Fruit fly (Drosophila melanogaster) whole organism, embryonic: ENCODE results near the gene Cul2.

Source experiments
- Atf-2 ChIP-seq: fragments of 200-800 bp; sonication (Bioruptor generic); optimal IDR thresholded peaks from 2 replicates; lab custom pipeline; 2016; ENCODE audit warnings: missing biosample characterization, missing genetic modification characterization
- CG10274 ChIP-seq: fragments of 200-800 bp; sonication (Bioruptor generic); optimal IDR thresholded peaks from 3 replicates; lab custom pipeline; 2017; ENCODE audit warnings: missing biosample characterization, mild to moderate bottlenecking, missing genetic modification characterization
- CG10654 ChIP-seq: fragments of 200-800 bp; sonication (Bioruptor generic); optimal IDR thresholded peaks from 2 replicates; lab custom pipeline; 2016; ENCODE audit warnings: missing biosample characterization, missing genetic modification characterization
- CG11093 ChIP-seq: fragments of 200-800 bp; sonication (Bioruptor generic); IDR thresholded peaks from 3 replicates; pipeline ENCODE4 v1.3.6; 2022; ENCODE audit warnings: missing biosample characterization, missing genetic modification characterization
- CG11560 ChIP-seq: fragments of 200-800 bp; sonication (Bioruptor generic); IDR thresholded peaks from 3 replicates; pipeline ENCODE4 v1.3.6; 2022; ENCODE audit warnings: missing biosample characterization, missing genetic modification characterization
- CG11696 ChIP-seq: fragments of 200-800 bp; sonication (Bioruptor generic); IDR thresholded peaks from 2 replicates; pipeline ENCODE4 v1.3.6; 2022; ENCODE audit warnings: missing biosample characterization, missing genetic modification characterization
- CG11723 ChIP-seq: fragments of 200-800 bp; sonication (Bioruptor generic); optimal IDR thresholded peaks from 2 replicates; lab custom pipeline; 2017; ENCODE audit warnings: missing biosample characterization, mild to moderate bottlenecking, missing genetic modification characterization
- CG12104 ChIP-seq: fragments of 200-800 bp; sonication (Bioruptor generic); optimal IDR thresholded peaks from 3 replicates; lab custom pipeline; 2016; ENCODE audit warnings: missing biosample characterization, missing genetic modification characterization
- CG13123 ChIP-seq: fragments of 200-800 bp; sonication (Bioruptor generic); optimal IDR thresholded peaks from 2 replicates; lab custom pipeline; 2016; ENCODE audit warnings: missing biosample characterization, missing genetic modification characterization
- CG14860 ChIP-seq: fragments of 200-800 bp; sonication (Bioruptor generic); IDR thresholded peaks from 3 replicates; pipeline ENCODE4 v1.3.6; 2022; ENCODE audit warnings: missing biosample characterization, missing genetic modification characterization; ENCODE audit not compliant: partially characterized antibody
- CG15479 ChIP-seq: fragments of 200-800 bp; sonication (Bioruptor generic); optimal IDR thresholded peaks from 3 replicates; lab custom pipeline; 2019; ENCODE audit warnings: missing biosample characterization, mild to moderate bottlenecking, missing genetic modification characterization, moderate library complexity
- CG1647 ChIP-seq: fragments of 200-800 bp; sonication (Bioruptor generic); optimal IDR thresholded peaks from 3 replicates; lab custom pipeline; 2016; ENCODE audit warnings: missing biosample characterization, missing genetic modification characterization
- CG2199 ChIP-seq: fragments of 200-800 bp; sonication (Bioruptor generic); IDR thresholded peaks from 3 replicates; pipeline ENCODE4 v1.3.6; 2022; ENCODE audit warnings: missing biosample characterization, missing genetic modification characterization
- CG2202 ChIP-seq: fragments of 200-800 bp; sonication (Bioruptor generic); optimal IDR thresholded peaks from 2 replicates; lab custom pipeline; 2018; ENCODE audit warnings: missing biosample characterization, mild to moderate bottlenecking, missing genetic modification characterization
- CG2678 ChIP-seq: fragments of 200-800 bp; sonication (Bioruptor generic); optimal IDR thresholded peaks from 3 replicates; lab custom pipeline; 2019; ENCODE audit warnings: missing biosample characterization, mild to moderate bottlenecking, missing genetic modification characterization, moderate library complexity
- CG30403 ChIP-seq: fragments of 200-800 bp; sonication (Bioruptor generic); optimal IDR thresholded peaks from 3 replicates; lab custom pipeline; 2016; ENCODE audit warnings: missing biosample characterization, missing genetic modification characterization
- CG3726 ChIP-seq: fragments of 200-800 bp; sonication (Bioruptor generic); IDR thresholded peaks from 3 replicates; pipeline ENCODE4, ENCODE4 v1.3.6; 2022; ENCODE audit warnings: missing biosample characterization, missing genetic modification characterization
- CG4424 ChIP-seq: fragments of 200-800 bp; sonication (Bioruptor generic); optimal IDR thresholded peaks from 3 replicates; lab custom pipeline; 2016; ENCODE audit warnings: missing biosample characterization, missing genetic modification characterization
- CG4854 ChIP-seq: fragments of 200-800 bp; sonication (Bioruptor generic); optimal IDR thresholded peaks from 2 replicates; lab custom pipeline; 2016; ENCODE audit warnings: missing biosample characterization, missing genetic modification characterization, inconsistent platforms
- CG7372 ChIP-seq: fragments of 200-800 bp; sonication (Bioruptor generic); IDR thresholded peaks from 2 replicates; pipeline ENCODE4 v1.3.6; 2022; ENCODE audit warnings: missing biosample characterization, missing genetic modification characterization
- CG7987 ChIP-seq: fragments of 200-800 bp; sonication (Bioruptor generic); optimal IDR thresholded peaks from 2 replicates; lab custom pipeline; 2018; ENCODE audit warnings: missing biosample characterization, mild to moderate bottlenecking, missing genetic modification characterization, moderate library complexity
- CG8388 ChIP-seq: fragments of 200-800 bp; sonication (Bioruptor generic); optimal IDR thresholded peaks from 2 replicates; lab custom pipeline; 2019; ENCODE audit warnings: missing biosample characterization, mild to moderate bottlenecking, missing genetic modification characterization, moderate library complexity
- Drgx ChIP-seq: fragments of 200-800 bp; sonication (Bioruptor generic); IDR thresholded peaks from 2 replicates; pipeline ENCODE4 v1.3.6; 2022; ENCODE audit warnings: missing biosample characterization, missing genetic modification characterization
- Ets65A ChIP-seq: fragments of 200-800 bp; sonication (Bioruptor generic); peaks from one replicate; lab custom pipeline; 2016; ENCODE audit warnings: missing biosample characterization, missing genetic modification characterization
- Hsf ChIP-seq: fragments of 200-800 bp; sonication (Bioruptor generic); optimal IDR thresholded peaks from 3 replicates; lab custom pipeline; 2016; ENCODE audit warnings: missing biosample characterization, missing genetic modification characterization
- Lhr ChIP-seq: fragments of 200-800 bp; sonication (Bioruptor generic); optimal IDR thresholded peaks from 3 replicates; lab custom pipeline; 2017; ENCODE audit warnings: mild to moderate bottlenecking, missing biosample characterization, missing genetic modification reagents, missing genetic modification characterization
- Med ChIP-seq: fragments of 200-800 bp; sonication (Bioruptor generic); peaks from one replicate; lab custom pipeline; 2016; ENCODE audit warnings: missing biosample characterization, missing genetic modification characterization, mild to moderate bottlenecking, inconsistent platforms, moderate library complexity
- Opbp ChIP-seq: fragments of 200-800 bp; sonication (Bioruptor generic); IDR thresholded peaks from 3 replicates; pipeline ENCODE4 v1.3.6; 2022; ENCODE audit warnings: missing biosample characterization, missing genetic modification characterization; ENCODE audit not compliant: partially characterized antibody
- Pdp1 ChIP-seq, 2 experiments: fragments of 200-800 bp; sonication (Bioruptor generic); optimal IDR thresholded peaks; 3 replicates each; lab custom pipeline; 2016; ENCODE audit warnings: missing biosample characterization in 2 of 2, missing genetic modification characterization in 2 of 2, mild to moderate bottlenecking in 1 of 2, moderate library complexity in 1 of 2
- ac ChIP-seq: fragments of 200-800 bp; sonication (Bioruptor generic); optimal IDR thresholded peaks from 3 replicates; lab custom pipeline; 2017; ENCODE audit warnings: missing biosample characterization, mild to moderate bottlenecking, missing genetic modification characterization
- ase ChIP-seq: fragments of 200-800 bp; sonication (Bioruptor generic); IDR thresholded peaks from 3 replicates; pipeline ENCODE4 v1.3.6; 2022; ENCODE audit warnings: missing biosample characterization, missing genetic modification characterization
- br ChIP-seq: fragments of >200 bp; optimal IDR thresholded peaks from 2 replicates; lab custom pipeline; 2017
- cas ChIP-seq: fragments of 200-800 bp; sonication (Bioruptor generic); IDR thresholded peaks from 2 replicates; pipeline ENCODE4 v1.3.6; 2022; ENCODE audit warnings: missing biosample characterization, missing genetic modification characterization
- chn ChIP-seq: fragments of 200-800 bp; sonication (Bioruptor generic); optimal IDR thresholded peaks from 2 replicates; lab custom pipeline; 2016; ENCODE audit warnings: missing biosample characterization, missing genetic modification characterization
- en ChIP-seq: fragments of 200-800 bp; sonication (Bioruptor generic); optimal IDR thresholded peaks from 2 replicates; lab custom pipeline; 2016; ENCODE audit warnings: missing biosample characterization, missing genetic modification characterization
- hb ChIP-seq: fragments of 200-800 bp; sonication (Bioruptor generic); IDR thresholded peaks from 3 replicates; pipeline ENCODE4 v1.3.6; 2022; ENCODE audit warnings: missing biosample characterization, missing genetic modification characterization; ENCODE audit not compliant: partially characterized antibody
- jigr1 ChIP-seq: fragments of 200-800 bp; sonication (Bioruptor generic); IDR thresholded peaks from 3 replicates; pipeline ENCODE4 v1.3.6; 2022; ENCODE audit warnings: missing biosample characterization, missing genetic modification characterization
- knrl ChIP-seq: fragments of 200-800 bp; sonication (Bioruptor generic); IDR thresholded peaks from 3 replicates; pipeline ENCODE4 v1.3.6; 2022; ENCODE audit warnings: missing biosample characterization, missing genetic modification characterization; ENCODE audit not compliant: partially characterized antibody
- lov ChIP-seq, 2 experiments: fragments of 200-800 bp in 1 of 2; fragments of >200 bp in 1 of 2; sonication (Bioruptor generic) in 1 of 2; IDR thresholded peaks in 1 of 2; optimal IDR thresholded peaks in 1 of 2; 2 replicates in 1 of 2; 3 replicates in 1 of 2; pipeline versions ENCODE4 v1.3.6 to Lab custom; 2017 to 2022; ENCODE audit warnings: missing biosample characterization in 1 of 2, missing genetic modification characterization in 1 of 2
- maf-S ChIP-seq: fragments of 200-800 bp; sonication (Bioruptor generic); optimal IDR thresholded peaks from 2 replicates; lab custom pipeline; 2016; ENCODE audit warnings: missing biosample characterization, missing genetic modification characterization
- oc ChIP-seq: fragments of 200-800 bp; sonication (Bioruptor generic); optimal IDR thresholded peaks from 2 replicates; lab custom pipeline; 2018; ENCODE audit warnings: missing biosample characterization, mild to moderate bottlenecking, missing genetic modification characterization, moderate library complexity
- pb ChIP-seq: fragments of 200-800 bp; sonication (Bioruptor generic); optimal IDR thresholded peaks from 3 replicates; lab custom pipeline; 2016; ENCODE audit warnings: missing biosample characterization, missing genetic modification characterization
- pros ChIP-seq: fragments of 200-800 bp; sonication (Bioruptor generic); optimal IDR thresholded peaks from 3 replicates; lab custom pipeline; 2019; ENCODE audit warnings: missing biosample characterization, mild to moderate bottlenecking, missing genetic modification characterization, moderate library complexity
- rib ChIP-seq: fragments of 200-800 bp; sonication (Bioruptor generic); IDR thresholded peaks from 2 replicates; pipeline ENCODE4 v1.3.6; 2022; ENCODE audit warnings: missing biosample characterization, missing genetic modification characterization
- sd ChIP-seq: fragments of 200-800 bp; sonication (Bioruptor generic); optimal IDR thresholded peaks from 3 replicates; lab custom pipeline; 2018; ENCODE audit warnings: missing biosample characterization, mild to moderate bottlenecking, missing genetic modification characterization, moderate library complexity
- tgo ChIP-seq: fragments of 200-800 bp; sonication (Bioruptor generic); IDR thresholded peaks from 3 replicates; pipeline ENCODE4 v1.3.6; 2022; ENCODE audit warnings: missing biosample characterization, missing genetic modification characterization
- ttk ChIP-seq: fragments of 200-800 bp; sonication (Bioruptor generic); IDR thresholded peaks from 2 replicates; pipeline ENCODE4 v2.1.2; 2022; ENCODE audit warnings: missing biosample characterization, missing genetic modification characterization
- tup ChIP-seq: fragments of 200-800 bp; sonication (Bioruptor generic); optimal IDR thresholded peaks from 2 replicates; lab custom pipeline; 2016; ENCODE audit warnings: missing biosample characterization, mild to moderate bottlenecking, missing genetic modification characterization, moderate library complexity
- vnd ChIP-seq: fragments of 200-800 bp; sonication (Bioruptor generic); IDR thresholded peaks from 3 replicates; pipeline ENCODE4 v1.3.6; 2022; ENCODE audit warnings: missing biosample characterization, missing genetic modification characterization; ENCODE audit not compliant: partially characterized antibody

Cul2 gene

DNA sequence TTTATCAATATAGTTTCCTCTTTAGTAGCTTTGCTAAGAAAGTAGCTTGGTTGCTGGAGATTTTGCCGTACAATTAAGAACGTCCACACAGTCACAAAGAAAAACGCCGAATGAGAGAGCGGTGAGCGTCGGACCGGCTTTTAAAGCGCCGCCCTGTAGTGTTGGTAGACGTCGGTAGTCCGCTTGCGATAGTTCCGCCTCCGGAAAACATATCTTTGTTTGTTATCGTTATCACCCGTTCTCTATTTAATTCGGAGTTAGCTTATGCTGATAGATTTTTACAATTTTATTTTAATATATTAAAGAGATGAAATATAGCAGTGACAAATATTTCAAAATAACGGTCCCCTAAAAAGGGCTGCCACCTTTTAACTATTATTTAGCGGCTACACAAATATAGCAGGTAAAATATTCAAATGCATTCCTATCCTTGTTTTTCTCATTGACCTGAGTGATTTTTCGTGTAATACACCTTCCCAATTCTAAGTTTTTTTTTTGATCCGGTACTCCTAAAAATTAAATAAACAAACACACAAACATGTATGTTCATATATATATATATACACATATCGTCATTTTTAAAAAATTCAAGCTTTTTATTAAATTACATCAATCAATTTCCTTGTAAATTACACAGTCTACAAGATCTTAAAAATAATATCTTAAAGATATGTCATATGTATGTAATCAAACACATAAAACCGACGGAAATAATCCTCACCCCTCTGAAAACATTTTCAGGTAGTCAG, 28.5 kb upstream of the Cul2 start, which contains the start of gene Df31 (continued):
- TF ChIP-seq hb (GFP tag; lab: Robert Waterston, UW) (no peak; the same call in 2 of the 3 replicates), sd (no peak), oc (no peak), CG14860 (GFP tag; lab: Robert Waterston, UW) (peak; percentile 78), CG11560 (tag; lab: Robert Waterston, UW) (no peak), rib (GFP tag; lab: Robert Waterston, UW) (peak; percentile 80), cas (peak; percentile 49; the same call in 1 of the 2 replicates), knrl (GFP tag; lab: Robert Waterston, UW) (peak; percentile 86), maf-S (GFP tag; lab: Kevin White, UChicago) (peak; percentile 23), CG12104 (GFP tag; lab: Kevin White, UChicago) (no peak), tup (GFP tag; lab: Kevin White, UChicago) (peak; percentile 56), CG2678 (no peak), vnd (peak; percentile 79), CG4854 (peak; percentile 38), CG11723 (GFP tag; lab: Kevin White, UChicago) (peak; percentile 12), Hsf (GFP tag; lab: Kevin White, UChicago) (peak; percentile 49), CG1647 (peak; percentile 58), en (GFP tag; lab: Kevin White, UChicago) (peak; percentile 28), chn (peak; percentile 46), Atf-2 (GFP tag; lab: Kevin White, UChicago) (peak; percentile 16), Opbp (GFP tag; lab: Robert Waterston, UW) (peak; percentile 95; the same call in 2 of the 3 replicates), CG4424 (GFP tag; lab: Kevin White, UChicago) (peak; percentile 63), CG11093 (no peak), jigr1 (no peak), CG15479 (no peak), CG7372 (GFP tag; lab: Robert Waterston, UW) (no peak; the same call in 1 of the 2 replicates), CG8388 (peak; percentile 18), ttk (GFP tag; lab: Robert Waterston, UW) (peak; percentile 52; the same call in 1 of the 2 replicates), Ets65A (GFP tag; lab: Kevin White, UChicago) (peak; percentile 94), pb (no peak), tgo (GFP tag; lab: Robert Waterston, UW) (no peak), CG2202 (tag; lab: Kevin White, UChicago) (no peak), CG7987 (GFP tag; lab: Kevin White, UChicago) (peak; percentile 56), pros (peak; percentile 98), CG30403 (GFP tag; lab: Kevin White, UChicago) (peak; percentile 56), br (lab: Kevin White, UChicago) (no peak), CG10274 (GFP tag; lab: Kevin White, UChicago) (no peak), CG13123 (no peak), ase (GFP tag; lab: Robert Waterston, UW) (no peak), CG10654 (GFP tag; lab: Kevin White, UChicago) (peak; percentile 24), Pdp1 (GFP tag; optimal IDR thresholded peaks at IDR 0.05; lab: Kevin White, UChicago) (peak; percentile 27 to 54)

dm6 chr2L:21630563-21630817, 28.0 kb upstream of the Cul2 start:
- TF ChIP-seq lov (optimal IDR thresholded peaks at IDR 0.05; lab: Kevin White, UChicago) (no peak), lov (GFP tag; IDR thresholded peaks at IDR 0.05; lab: Robert Waterston, UW) (no peak), Lhr (no peak), CG3726 (GFP tag; lab: Robert Waterston, UW) (no peak), Med (GFP tag; lab: Kevin White, UChicago) (peak; percentile 57), br (lab: Kevin White, UChicago) (no peak), Drgx (GFP tag; lab: Robert Waterston, UW) (no peak), CG2199 (GFP tag; lab: Robert Waterston, UW) (peak; percentile 87), pros (no peak), CG11696 (GFP tag; lab: Robert Waterston, UW) (no peak), ac (GFP tag; lab: Kevin White, UChicago) (peak; percentile 16)
